Worm (Caenorhabditis elegans) whole organism, midembryonic: ENCODE measurements around the gene F38H4.5.

Experiments
- T22C8.4 ChIP-seq: fragments of 200-800 bp; sonication (Bioruptor generic); IDR thresholded peaks from 2 replicates; pipeline ENCODE4 v1.3.6; 2022; ENCODE audit warnings: missing genetic modification characterization, missing compliant biosample characterization
- cog-1 ChIP-seq: sonication (generic microtip); optimal IDR thresholded peaks from 2 replicates; lab custom pipeline; 2016; ENCODE audit warnings: missing genetic modification characterization, missing compliant biosample characterization
- flt-1 ChIP-seq: fragments of 200-800 bp; sonication (Bioruptor generic); IDR thresholded peaks from 2 replicates; pipeline ENCODE4 v1.3.6; 2022; ENCODE audit warnings: missing genetic modification characterization, missing compliant biosample characterization
- klf-2 ChIP-seq: fragments of 200-800 bp; sonication (Bioruptor generic); conservative IDR thresholded peaks from 2 replicates; pipeline ENCODE4 v1.3.6; 2022; ENCODE audit warnings: missing genetic modification reagents, missing genetic modification characterization, missing compliant biosample characterization
- med-1 ChIP-seq: sonication (generic microtip); optimal IDR thresholded peaks from 2 replicates; lab custom pipeline; 2017; ENCODE audit warnings: missing genetic modification characterization, mild to moderate bottlenecking, missing compliant biosample characterization, antibody characterized with exemption, missing genetic modification reagents; ENCODE audit not compliant: insufficient read depth
- ref-1 ChIP-seq: fragments of 200-800 bp; sonication (Bioruptor generic); conservative IDR thresholded peaks from 2 replicates; pipeline ENCODE4 v1.3.6; 2022; ENCODE audit warnings: missing genetic modification reagents, missing genetic modification characterization, missing compliant biosample characterization
- tab-1 ChIP-seq: fragments of 200-800 bp; sonication (Bioruptor generic); IDR thresholded peaks from 2 replicates; pipeline ENCODE4 v1.3.6; 2022; ENCODE audit warnings: missing genetic modification characterization, missing compliant biosample characterization
- ztf-23 ChIP-seq: fragments of 200-800 bp; sonication (Bioruptor generic); IDR thresholded peaks from 2 replicates; pipeline ENCODE4 v1.3.6; 2022; ENCODE audit warnings: missing genetic modification reagents, missing genetic modification characterization, missing compliant biosample characterization
- ztf-29 ChIP-seq: fragments of 200-800 bp; sonication (Bioruptor generic); IDR thresholded peaks from 2 replicates; pipeline ENCODE4 v1.3.6; 2022; ENCODE audit warnings: missing genetic modification reagents, missing genetic modification characterization, missing compliant biosample characterization

F38H4.5 gene

ce11 chrIV:11882534-11882933, 30.6 kb downstream of the F38H4.5 start:
- TF ChIP-seq ztf-29 (GFP tag; lab: Robert Waterston, UW) (no peak), med-1 (GFP tag; lab: Kevin White, UChicago) (no peak), flt-1 (GFP tag; lab: Robert Waterston, UW) (no peak), ztf-23 (GFP tag; lab: Robert Waterston, UW) (no peak), klf-2 (GFP tag; lab: Robert Waterston, UW) (no peak), tab-1 (no peak), T22C8.4 (GFP tag; lab: Robert Waterston, UW) (no peak), cog-1 (tag; lab: Kevin White, UChicago) (no peak), ref-1 (GFP tag; lab: Robert Waterston, UW) (no peak)

ce11 chrIV:11883478-11883877, 31.5 kb downstream of the F38H4.5 start:
- TF ChIP-seq cog-1 (tag; lab: Kevin White, UChicago) = no peak

- no peak for TF ChIP-seq cog-1 (tag; lab: Kevin White, UChicago)
- no peak for TF ChIP-seq ztf-23 (GFP tag; lab: Robert Waterston, UW)
- TF ChIP-seq ref-1 (GFP tag; lab: Robert Waterston, UW) = no peak
- no peak for TF ChIP-seq tab-1
- no peak for TF ChIP-seq ztf-29 (GFP tag; lab: Robert Waterston, UW)
- TF ChIP-seq klf-2 (GFP tag; lab: Robert Waterston, UW) = no peak
- TF ChIP-seq med-1 (GFP tag; lab: Kevin White, UChicago) = no peak
- no peak for TF ChIP-seq flt-1 (GFP tag; lab: Robert Waterston, UW)
- TF ChIP-seq T22C8.4 (GFP tag; lab: Robert Waterston, UW) = no peak
Measured at ce11 chrIV:11885313-11885712, 33.3 kb downstream of the F38H4.5 start, which contains the start of gene let-653. Gene let-653 (plus strand): TSS chrIV:11885613.

- TF ChIP-seq med-1 (GFP tag; lab: Kevin White, UChicago) (no peak), ztf-23 (GFP tag; lab: Robert Waterston, UW) (no peak), flt-1 (GFP tag; lab: Robert Waterston, UW) (no peak), ztf-29 (GFP tag; lab: Robert Waterston, UW) (no peak), T22C8.4 (GFP tag; lab: Robert Waterston, UW) (no peak), ref-1 (GFP tag; lab: Robert Waterston, UW) (no peak), klf-2 (GFP tag; lab: Robert Waterston, UW) (no peak), tab-1 (no peak), cog-1 (tag; lab: Kevin White, UChicago) (no peak)
Measured at ce11 chrIV:11892545-11892944, 40.6 kb downstream of the F38H4.5 start.

ce11 chrIV:11893336-11893735, 41.4 kb downstream of the F38H4.5 start:
- TF ChIP-seq ref-1 (GFP tag; lab: Robert Waterston, UW) = no peak

ce11 chrIV:11897710-11898109, 45.7 kb downstream of the F38H4.5 start:
- TF ChIP-seq ztf-29 (GFP tag; lab: Robert Waterston, UW) = no peak
- no peak for TF ChIP-seq ztf-23 (GFP tag; lab: Robert Waterston, UW)
- no peak for TF ChIP-seq klf-2 (GFP tag; lab: Robert Waterston, UW)
- no peak for TF ChIP-seq ref-1 (GFP tag; lab: Robert Waterston, UW)
- no peak for TF ChIP-seq T22C8.4 (GFP tag; lab: Robert Waterston, UW)
- no peak for TF ChIP-seq tab-1
- TF ChIP-seq cog-1 (tag; lab: Kevin White, UChicago) = no peak
- TF ChIP-seq flt-1 (GFP tag; lab: Robert Waterston, UW) = no peak
- no peak for TF ChIP-seq med-1 (GFP tag; lab: Kevin White, UChicago)

ce11 chrIV:11899358-11899757, 47.4 kb downstream of the F38H4.5 start, which contains the start of gene nhr-43:
Gene nhr-43 (plus strand): TSS chrIV:11899590.
- TF ChIP-seq T22C8.4 (GFP tag; lab: Robert Waterston, UW) (no peak), flt-1 (GFP tag; lab: Robert Waterston, UW) (no peak), cog-1 (tag; lab: Kevin White, UChicago) (no peak), ztf-29 (GFP tag; lab: Robert Waterston, UW) (no peak), ref-1 (GFP tag; lab: Robert Waterston, UW) (no peak), tab-1 (no peak)

ce11 chrIV:11900399-11900798, 48.4 kb downstream of the F38H4.5 start:
- no peak for TF ChIP-seq T22C8.4 (GFP tag; lab: Robert Waterston, UW)
- TF ChIP-seq ztf-23 (GFP tag; lab: Robert Waterston, UW) = no peak
- no peak for TF ChIP-seq med-1 (GFP tag; lab: Kevin White, UChicago)
- TF ChIP-seq ref-1 (GFP tag; lab: Robert Waterston, UW) = no peak
- no peak for TF ChIP-seq flt-1 (GFP tag; lab: Robert Waterston, UW)
- no peak for TF ChIP-seq klf-2 (GFP tag; lab: Robert Waterston, UW)
- TF ChIP-seq tab-1 = no peak
- TF ChIP-seq cog-1 (tag; lab: Kevin White, UChicago) = no peak
- no peak for TF ChIP-seq ztf-29 (GFP tag; lab: Robert Waterston, UW)

ce11 chrIV:11901215-11901614, 49.2 kb downstream of the F38H4.5 start:
- TF ChIP-seq T22C8.4 (GFP tag; lab: Robert Waterston, UW) (no peak), tab-1 (no peak), ztf-29 (GFP tag; lab: Robert Waterston, UW) (no peak), klf-2 (GFP tag; lab: Robert Waterston, UW) (no peak), med-1 (GFP tag; lab: Kevin White, UChicago) (no peak), ztf-23 (GFP tag; lab: Robert Waterston, UW) (no peak), ref-1 (GFP tag; lab: Robert Waterston, UW) (no peak), cog-1 (tag; lab: Kevin White, UChicago) (no peak), flt-1 (GFP tag; lab: Robert Waterston, UW) (no peak)
